Fruit fly (Drosophila melanogaster) Kc167 (cell line): Measurements from ENCODE around the gene CG6179.

Experiments used
- h ChIP-seq: fragments of >200 bp; optimal IDR thresholded peaks from 3 replicates; lab custom pipeline; 2018; ENCODE audit warnings: missing external identifiers
- psq ChIP-seq: fragments of >200 bp; optimal IDR thresholded peaks from 2 replicates; lab custom pipeline; 2017; ENCODE audit warnings: missing external identifiers

DNA sequence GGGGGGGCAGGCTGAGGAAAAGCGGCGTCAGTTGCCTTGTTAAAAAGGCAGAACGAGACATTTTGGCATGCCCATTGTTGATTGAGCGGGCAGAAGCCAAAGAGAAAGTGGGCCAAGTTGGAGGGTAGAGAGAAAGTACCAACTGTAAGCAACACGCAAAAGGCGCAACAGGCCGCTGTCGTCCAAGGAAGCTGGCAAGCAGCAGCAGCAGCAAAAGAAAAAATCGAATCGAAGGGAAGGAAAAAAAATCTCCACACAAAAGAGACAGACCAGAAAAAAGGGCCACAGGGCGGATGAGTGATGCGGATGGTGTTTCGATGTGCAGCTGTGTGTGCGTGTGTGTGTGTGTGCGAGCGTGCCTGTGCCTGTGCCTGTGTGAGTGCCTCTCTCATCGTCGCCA is 32.2 kb upstream of the CG6179 start:
- TF ChIP-seq h (lab: Kevin White, UChicago), result no peak
- no peak for TF ChIP-seq psq (lab: Kevin White, UChicago)
